Worm (Caenorhabditis elegans): Measurements from ENCODE around the gene amph-1.

- TF ChIP-seq dao-5 (tag; optimal IDR thresholded peaks at IDR 0.05) (no peak), him-1 (tag; optimal IDR thresholded peaks at IDR 0.05) (no peak)
These were observed 33.0 kb downstream of the amph-1 start, which contains the start of gene elt-1 for ce11 chrIV:9614695-9615094.

All from whole organism, L4/young adult.